Worm (Caenorhabditis elegans) whole organism, L4 larva: ENCODE measurements around the gene nspc-12.

Experiments
- D1046.2 ChIP-seq: fragments of 200-800 bp; sonication (Bioruptor generic); IDR thresholded peaks from 2 replicates; pipeline ENCODE4 v1.3.6; 2022; ENCODE audit warnings: missing genetic modification characterization, missing compliant biosample characterization
- F37D6.2 ChIP-seq: sonication (generic microtip); optimal IDR thresholded peaks from 2 replicates; lab custom pipeline; 2016; ENCODE audit warnings: mild to moderate bottlenecking, missing genetic modification characterization, missing compliant biosample characterization
- F49E8.2 ChIP-seq: sonication (generic microtip); optimal IDR thresholded peaks from 2 replicates; lab custom pipeline; 2016; ENCODE audit warnings: missing compliant biosample characterization, mild to moderate bottlenecking, missing genetic modification characterization, borderline replicate concordance
- T20F7.1 ChIP-seq: fragments of 200-800 bp; sonication (Bioruptor generic); optimal IDR thresholded peaks from 2 replicates; lab custom pipeline; 2018; ENCODE audit warnings: mild to moderate bottlenecking, missing genetic modification characterization, missing compliant biosample characterization
- Y105C5A.15 ChIP-seq: fragments of 200-800 bp; sonication (Bioruptor generic); IDR thresholded peaks from 2 replicates; pipeline ENCODE4 v1.3.6; 2022; ENCODE audit warnings: missing genetic modification characterization, missing compliant biosample characterization
- aha-1 ChIP-seq: fragments of 150-350 bp; peaks from one replicate; lab custom pipeline; 2014; ENCODE audit warnings: missing biosample characterization, missing genetic modification characterization
- ama-1 ChIP-seq: fragments of 150-350 bp; optimal IDR thresholded peaks from 2 replicates; lab custom pipeline; 2014; ENCODE audit warnings: inconsistent platforms, mixed read lengths
- ceh-28 ChIP-seq: fragments of 150-350 bp; optimal IDR thresholded peaks from 2 replicates; lab custom pipeline; 2014; ENCODE audit warnings: missing biosample characterization, missing genetic modification reagents, missing genetic modification characterization
- ces-1 ChIP-seq: fragments of 150-350 bp; sonication (generic microtip); optimal IDR thresholded peaks from 4 replicates; lab custom pipeline; 2014; ENCODE audit warnings: missing biosample characterization, missing genetic modification reagents, missing genetic modification characterization
- cey-2 ChIP-seq: sonication (generic microtip); optimal IDR thresholded peaks from 3 replicates; lab custom pipeline; 2017; ENCODE audit warnings: missing genetic modification characterization, mild to moderate bottlenecking, missing compliant biosample characterization, antibody characterized with exemption, borderline replicate concordance; ENCODE audit not compliant: insufficient read depth
- daf-16 ChIP-seq, 3 experiments: sonication (generic microtip); optimal IDR thresholded peaks; 2 replicates each; lab custom pipeline; 2016 to 2017; ENCODE audit warnings: missing genetic modification characterization in 3 of 3, missing genetic modification reagents in 3 of 3, mild to moderate bottlenecking in 2 of 3, missing compliant biosample characterization in 2 of 3, missing biosample characterization in 1 of 3, moderate library complexity in 1 of 3
- daf-8 ChIP-seq: fragments of 200-800 bp; sonication (Bioruptor generic); IDR thresholded peaks from 2 replicates; pipeline ENCODE4 v1.3.6; 2022; ENCODE audit warnings: missing genetic modification characterization, missing compliant biosample characterization
- dmd-6 ChIP-seq: fragments of 200-800 bp; sonication (Bioruptor generic); IDR thresholded peaks from 2 replicates; pipeline ENCODE4 v1.3.6; 2022; ENCODE audit warnings: missing genetic modification reagents, missing genetic modification characterization, missing compliant biosample characterization
- dve-1 ChIP-seq: sonication (generic microtip); optimal IDR thresholded peaks from 2 replicates; lab custom pipeline; 2017; ENCODE audit warnings: antibody characterized with exemption, mild to moderate bottlenecking, missing genetic modification characterization, missing compliant biosample characterization; ENCODE audit not compliant: insufficient read depth
- fos-1 ChIP-seq: fragments of 150-350 bp; optimal IDR thresholded peaks from 2 replicates; lab custom pipeline; 2014; ENCODE audit warnings: missing biosample characterization, missing genetic modification characterization
- hlh-11 ChIP-seq: fragments of 200-800 bp; sonication (Bioruptor generic); optimal IDR thresholded peaks from 2 replicates; lab custom pipeline; 2018; ENCODE audit warnings: mild to moderate bottlenecking, missing genetic modification characterization, missing compliant biosample characterization
- hlh-30 ChIP-seq: sonication (generic microtip); optimal IDR thresholded peaks from 2 replicates; lab custom pipeline; 2017; ENCODE audit warnings: antibody characterized with exemption, mild to moderate bottlenecking, missing genetic modification characterization, missing compliant biosample characterization; ENCODE audit not compliant: insufficient read depth
- lin-1 ChIP-seq: fragments of 200-800 bp; sonication (Bioruptor generic); IDR thresholded peaks from 2 replicates; pipeline ENCODE4 v1.3.6; 2022; ENCODE audit warnings: missing genetic modification reagents, missing genetic modification characterization, missing compliant biosample characterization
- lin-38 ChIP-seq: fragments of 200-800 bp; sonication (Bioruptor generic); IDR thresholded peaks from 2 replicates; pipeline ENCODE4 v1.3.6; 2022; ENCODE audit warnings: missing genetic modification reagents, missing genetic modification characterization, missing compliant biosample characterization
- mdl-1 ChIP-seq, 2 experiments: fragments of 150-350 bp in 1 of 2; sonication (generic microtip) in 1 of 2; optimal IDR thresholded peaks; 2 replicates each; lab custom pipeline; 2014 to 2017; ENCODE audit warnings: missing biosample characterization in 2 of 2, missing genetic modification characterization in 2 of 2
- mdt-29 ChIP-seq: fragments of 200-800 bp; sonication (Bioruptor generic); IDR thresholded peaks from 2 replicates; pipeline ENCODE4 v1.3.6; 2022; ENCODE audit warnings: missing genetic modification reagents, missing genetic modification characterization, missing compliant biosample characterization
- mes-2 ChIP-seq: sonication (generic microtip); optimal IDR thresholded peaks from 2 replicates; lab custom pipeline; 2016; ENCODE audit warnings: missing genotype, mild to moderate bottlenecking, missing genetic modification characterization, missing compliant biosample characterization; ENCODE audit not compliant: poor library complexity, severe bottlenecking
- mxl-2 ChIP-seq: fragments of 200-800 bp; sonication (Bioruptor generic); conservative IDR thresholded peaks from 2 replicates; pipeline ENCODE4 v1.3.6; 2022; ENCODE audit warnings: missing genetic modification reagents, missing genetic modification characterization, missing compliant biosample characterization
- nhr-102 ChIP-seq: sonication (generic microtip); optimal IDR thresholded peaks from 2 replicates; lab custom pipeline; 2016; ENCODE audit warnings: mild to moderate bottlenecking, missing genetic modification characterization, moderate library complexity, missing compliant biosample characterization
- nhr-28 ChIP-seq: fragments of 150-350 bp; optimal IDR thresholded peaks from 2 replicates; lab custom pipeline; 2014; ENCODE audit warnings: missing biosample characterization, missing genetic modification characterization
- nhr-76 ChIP-seq: fragments of 150-350 bp; optimal IDR thresholded peaks from 2 replicates; lab custom pipeline; 2014; ENCODE audit warnings: missing biosample characterization, missing genetic modification characterization
- pha-4 ChIP-seq, 2 experiments: fragments of 150-350 bp in 1 of 2; fragments of 200-800 bp in 1 of 2; sonication (Bioruptor generic) in 1 of 2; IDR thresholded peaks in 1 of 2; optimal IDR thresholded peaks in 1 of 2; 2 replicates each; pipeline versions ENCODE4 v1.3.6 to Lab custom; 2014 to 2022; ENCODE audit warnings: missing genetic modification characterization in 2 of 2, missing genetic modification reagents in 2 of 2, missing biosample characterization in 1 of 2, missing compliant biosample characterization in 1 of 2
- php-3 ChIP-seq: fragments of 200-800 bp; sonication (Bioruptor generic); IDR thresholded peaks from 2 replicates; pipeline ENCODE4 v1.3.6; 2022; ENCODE audit warnings: missing genetic modification reagents, missing genetic modification characterization, missing compliant biosample characterization
- pqm-1 ChIP-seq: sonication (generic microtip); optimal IDR thresholded peaks from 2 replicates; lab custom pipeline; 2017; ENCODE audit warnings: missing biosample characterization, missing genetic modification characterization
- set-16 ChIP-seq: fragments of 200-800 bp; sonication (Bioruptor generic); IDR thresholded peaks from 2 replicates; pipeline ENCODE4 v1.3.6; 2022; ENCODE audit warnings: missing genetic modification reagents, missing genetic modification characterization, missing compliant biosample characterization
- unc-62 ChIP-seq, 3 experiments: fragments of 150-350 bp in 1 of 3; sonication (generic microtip); optimal IDR thresholded peaks in 2 of 3; peaks in 1 of 3; 1 replicate in 1 of 3; 2 replicates in 2 of 3; lab custom pipeline; 2014 to 2017; ENCODE audit warnings: missing biosample characterization in 3 of 3, missing genetic modification characterization in 3 of 3, missing genetic modification reagents in 3 of 3, missing genotype in 1 of 3
- zag-1 ChIP-seq: fragments of 150-350 bp; optimal IDR thresholded peaks from 2 replicates; lab custom pipeline; 2014; ENCODE audit warnings: missing biosample characterization, missing genetic modification characterization
- ztf-7 ChIP-seq: fragments of 150-350 bp; optimal IDR thresholded peaks from 2 replicates; lab custom pipeline; 2014; ENCODE audit warnings: missing biosample characterization, missing genetic modification characterization

The nspc-12 gene

DNA sequence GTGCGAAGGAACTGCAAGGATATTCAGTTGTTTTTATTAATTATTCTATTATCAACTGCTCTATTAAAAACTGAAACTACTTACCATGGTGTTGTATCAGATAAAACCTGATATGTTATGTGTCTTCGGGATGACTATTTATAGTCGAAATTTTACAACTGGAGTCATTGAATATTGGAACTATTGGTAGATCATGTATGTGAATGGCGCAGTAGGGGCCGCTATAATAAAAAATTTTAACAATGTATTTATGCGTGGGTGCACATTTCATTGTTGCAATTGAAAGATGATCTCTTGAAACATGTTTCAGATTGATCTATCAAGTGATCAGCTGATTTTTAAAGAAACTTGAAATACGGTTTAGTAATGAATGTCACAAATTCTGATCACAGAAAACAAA, 2.5 kb upstream of the nspc-12 start, which contains the start of gene nspc-14:
TSS of gene nspc-14 (minus strand) at position 101 of the 400 bp plus-strand sequence.
- TF ChIP-seq ces-1: no peak
- no peak for TF ChIP-seq dmd-6 (GFP tag; lab: Robert Waterston, UW)
- TF ChIP-seq ztf-7 (tag; lab: Kevin White, UChicago): no peak
- TF ChIP-seq cey-2 (tag; lab: Kevin White, UChicago): no peak
- TF ChIP-seq mdl-1 (tag; optimal IDR thresholded peaks at IDR 0.05; lab: Kevin White, UChicago): no peak
- no peak for TF ChIP-seq Y105C5A.15 (GFP tag; lab: Robert Waterston, UW)
- no peak for TF ChIP-seq mxl-2 (GFP tag; lab: Robert Waterston, UW)
- no peak for TF ChIP-seq T20F7.1 (GFP tag; lab: Kevin White, UChicago)
- TF ChIP-seq mdt-29 (GFP tag; lab: Robert Waterston, UW): no peak
- no peak for TF ChIP-seq D1046.2 (GFP tag; lab: Robert Waterston, UW)
- no peak for TF ChIP-seq set-16 (GFP tag; lab: Robert Waterston, UW)
- no peak for TF ChIP-seq nhr-76 (tag; lab: Kevin White, UChicago)
- no peak for TF ChIP-seq pha-4 (GFP tag; IDR thresholded peaks at IDR 0.05; lab: Robert Waterston, UW)
- no peak for TF ChIP-seq pha-4 (tag; optimal IDR thresholded peaks at IDR 0.05; lab: Kevin White, UChicago)
- no peak for TF ChIP-seq fos-1 (tag; lab: Kevin White, UChicago)
- no peak for TF ChIP-seq mes-2 (tag; lab: Kevin White, UChicago)
- TF ChIP-seq hlh-30: no peak
- no peak for TF ChIP-seq F37D6.2 (tag; lab: Kevin White, UChicago)

ce11 chrX:12357127-12357526, 646 bp upstream of the nspc-12 start, which contains the start of gene nspc-13:
nspc-13 (plus strand) TSS chrX:12357427.
- TF ChIP-seq aha-1 (tag; lab: Kevin White, UChicago): no peak
- peak in 1 of 2 experiments; percentile 12 for TF ChIP-seq unc-62 (GFP tag; optimal IDR thresholded peaks at IDR 0.05 in 1 of 2; lab: Kevin White, UChicago)
- no peak for TF ChIP-seq unc-62 (tag; optimal IDR thresholded peaks at IDR 0.05; lab: Kevin White, UChicago)
- TF ChIP-seq zag-1 (tag; lab: Kevin White, UChicago): no peak
- TF ChIP-seq F49E8.2 (tag; lab: Kevin White, UChicago): no peak
- no peak for TF ChIP-seq T20F7.1 (GFP tag; lab: Kevin White, UChicago)

ce11 chrX:12352872-12353271, 3.6 kb downstream of the nspc-12 start, which contains the start of gene F42F12.4:
F42F12.4 (minus strand) TSS chrX:12352947.
- TF ChIP-seq daf-16 (GFP tag; optimal IDR thresholded peaks at IDR 0.05; lab: Kevin White, UChicago) (no peak), daf-16 (tag; optimal IDR thresholded peaks at IDR 0.05; lab: Kevin White, UChicago) (peak; percentile 22), lin-1 (GFP tag; lab: Robert Waterston, UW) (no peak), dve-1 (peak; percentile 26), daf-8 (GFP tag; lab: Robert Waterston, UW) (no peak), php-3 (GFP tag; lab: Robert Waterston, UW) (peak; percentile 15; the same call in 1 of the 2 replicates), pqm-1 (peak; percentile 46), nhr-28 (tag; lab: Kevin White, UChicago) (peak; percentile 51), aha-1 (tag; lab: Kevin White, UChicago) (no peak), unc-62 (GFP tag; optimal IDR thresholded peaks at IDR 0.05 in 1 of 2; lab: Kevin White, UChicago) (peak in 1 of 2 experiments; percentile 12), unc-62 (tag; optimal IDR thresholded peaks at IDR 0.05; lab: Kevin White, UChicago) (no peak), hlh-11 (tag; lab: Kevin White, UChicago) (peak; percentile 0), ceh-28 (tag; lab: Kevin White, UChicago) (peak; percentile 7), ama-1 (lab: Kevin White, UChicago) (no peak)
- TF ChIP-seq, all 104 proteins: peak for 8

DNA sequence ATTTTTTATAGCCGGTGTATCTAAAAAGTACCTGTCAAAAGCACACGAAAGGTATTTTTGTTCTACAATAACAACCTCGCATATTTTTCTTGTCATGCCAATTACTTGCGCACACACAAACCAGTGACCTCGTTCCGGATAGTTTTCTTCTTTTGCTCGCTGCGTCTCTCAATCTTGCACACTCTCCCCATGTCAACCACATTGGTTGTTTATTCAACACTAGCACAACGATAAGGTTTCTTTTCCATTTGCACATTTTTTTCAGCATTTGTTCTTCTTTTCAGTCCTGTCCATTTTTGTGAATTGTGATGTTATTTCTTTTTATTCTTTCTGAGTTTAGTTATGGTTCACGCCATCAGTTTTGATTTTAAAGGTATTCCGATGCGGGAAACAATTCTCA, 6.3 kb downstream of the nspc-12 start, which contains the start of gene F42F12.3:
TSS of gene F42F12.3 (plus strand) at position 372 of the 400 bp plus-strand sequence.
- TF ChIP-seq hlh-30 (peak; percentile 10), hlh-11 (tag; lab: Kevin White, UChicago) (peak; percentile 30), nhr-28 (tag; lab: Kevin White, UChicago) (peak; percentile 21), lin-38 (GFP tag; lab: Robert Waterston, UW) (no peak), nhr-102 (tag; lab: Kevin White, UChicago) (no peak), daf-16 (GFP tag; optimal IDR thresholded peaks at IDR 0.05; lab: Kevin White, UChicago) (no peak), daf-16 (tag; optimal IDR thresholded peaks at IDR 0.05; lab: Kevin White, UChicago) (peak; percentile 87), dmd-6 (GFP tag; lab: Robert Waterston, UW) (peak; percentile 20; the same call in 1 of the 2 replicates)
